Fruit fly (Drosophila melanogaster) whole organism, adult: ENCODE results near the gene CG11052.

Experiments
- CG11617 ChIP-seq: fragments of 200-800 bp; sonication (Bioruptor generic); optimal IDR thresholded peaks from 2 replicates; lab custom pipeline; 2017; ENCODE audit warnings: mild to moderate bottlenecking, missing biosample characterization, missing genetic modification reagents, missing genetic modification characterization
- CG12768 ChIP-seq: fragments of 200-800 bp; sonication (Bioruptor generic); optimal IDR thresholded peaks from 2 replicates; lab custom pipeline; 2017; ENCODE audit warnings: missing biosample characterization, missing genetic modification characterization, mild to moderate bottlenecking, moderate library complexity, missing genetic modification reagents
- CG14711 ChIP-seq: fragments of 200-800 bp; sonication (Bioruptor generic); optimal IDR thresholded peaks from 2 replicates; lab custom pipeline; 2018; ENCODE audit warnings: missing biosample characterization, mild to moderate bottlenecking, missing genetic modification characterization, moderate library complexity
- CG1620 ChIP-seq: fragments of 200-800 bp; sonication (Bioruptor generic); optimal IDR thresholded peaks from 2 replicates; lab custom pipeline; 2016; ENCODE audit warnings: missing biosample characterization, missing genetic modification characterization
- CG33017 ChIP-seq: fragments of 200-800 bp; sonication (Bioruptor generic); optimal IDR thresholded peaks from 2 replicates; lab custom pipeline; 2018; ENCODE audit warnings: missing biosample characterization, mild to moderate bottlenecking, missing genetic modification characterization, moderate library complexity
- CG5204 ChIP-seq: fragments of 200-800 bp; sonication (Bioruptor generic); optimal IDR thresholded peaks from 2 replicates; lab custom pipeline; 2016; ENCODE audit warnings: missing biosample characterization, missing genetic modification characterization
- CG7045 ChIP-seq: fragments of 200-800 bp; sonication (Bioruptor generic); optimal IDR thresholded peaks from 2 replicates; lab custom pipeline; 2017; ENCODE audit warnings: missing biosample characterization, mild to moderate bottlenecking, missing genetic modification characterization
- CG7101 ChIP-seq: fragments of 200-800 bp; sonication (Bioruptor generic); optimal IDR thresholded peaks from 2 replicates; lab custom pipeline; 2018; ENCODE audit warnings: missing biosample characterization, mild to moderate bottlenecking, missing genetic modification characterization, moderate library complexity
- Clk ChIP-seq: fragments of 200-800 bp; sonication (Bioruptor generic); optimal IDR thresholded peaks from 2 replicates; lab custom pipeline; 2017; ENCODE audit warnings: missing biosample characterization, missing genetic modification characterization
- Crg-1 ChIP-seq: fragments of 200-800 bp; sonication (Bioruptor generic); optimal IDR thresholded peaks from 2 replicates; lab custom pipeline; 2016; ENCODE audit warnings: missing biosample characterization, missing genetic modification characterization
- Hr96 ChIP-seq: fragments of 200-800 bp; sonication (Bioruptor generic); optimal IDR thresholded peaks from 2 replicates; lab custom pipeline; 2016; ENCODE audit warnings: missing biosample characterization, missing genetic modification characterization
- Mnt ChIP-seq: fragments of 200-800 bp; sonication (Bioruptor generic); optimal IDR thresholded peaks from 2 replicates; lab custom pipeline; 2016; ENCODE audit warnings: missing biosample characterization, mild to moderate bottlenecking, missing genetic modification characterization
- bab1 ChIP-seq: fragments of 200-800 bp; sonication (Bioruptor generic); optimal IDR thresholded peaks from 3 replicates; lab custom pipeline; 2019; ENCODE audit warnings: missing biosample characterization, mild to moderate bottlenecking, missing genetic modification characterization, moderate library complexity
- cic ChIP-seq: fragments of 200-800 bp; sonication (Bioruptor generic); optimal IDR thresholded peaks from 2 replicates; lab custom pipeline; 2017; ENCODE audit warnings: missing biosample characterization, mild to moderate bottlenecking, missing genetic modification characterization, moderate library complexity
- cnc ChIP-seq, 2 experiments: fragments of >200 bp; optimal IDR thresholded peaks; 2 replicates each; lab custom pipeline; 2017
- kay ChIP-seq: fragments of 200-800 bp; sonication (Bioruptor generic); peaks from one replicate; lab custom pipeline; 2016; ENCODE audit warnings: missing biosample characterization, missing genetic modification characterization, borderline replicate concordance
- ovo ChIP-seq: fragments of 200-800 bp; sonication (Bioruptor generic); optimal IDR thresholded peaks from 2 replicates; lab custom pipeline; 2016; ENCODE audit warnings: missing biosample characterization, missing genetic modification characterization
- pad ChIP-seq: fragments of 200-800 bp; sonication (Bioruptor generic); optimal IDR thresholded peaks from 3 replicates; lab custom pipeline; 2017; ENCODE audit warnings: missing biosample characterization, missing genetic modification characterization, mild to moderate bottlenecking, moderate library complexity, missing genetic modification reagents
- tj ChIP-seq: fragments of 200-800 bp; sonication (Bioruptor generic); optimal IDR thresholded peaks from 3 replicates; lab custom pipeline; 2017; ENCODE audit warnings: missing biosample characterization, mild to moderate bottlenecking, missing genetic modification characterization, moderate library complexity
- toe ChIP-seq: fragments of 200-800 bp; sonication (Bioruptor generic); optimal IDR thresholded peaks from 2 replicates; lab custom pipeline; 2016; ENCODE audit warnings: missing biosample characterization, missing genetic modification characterization

The CG11052 gene

DNA sequence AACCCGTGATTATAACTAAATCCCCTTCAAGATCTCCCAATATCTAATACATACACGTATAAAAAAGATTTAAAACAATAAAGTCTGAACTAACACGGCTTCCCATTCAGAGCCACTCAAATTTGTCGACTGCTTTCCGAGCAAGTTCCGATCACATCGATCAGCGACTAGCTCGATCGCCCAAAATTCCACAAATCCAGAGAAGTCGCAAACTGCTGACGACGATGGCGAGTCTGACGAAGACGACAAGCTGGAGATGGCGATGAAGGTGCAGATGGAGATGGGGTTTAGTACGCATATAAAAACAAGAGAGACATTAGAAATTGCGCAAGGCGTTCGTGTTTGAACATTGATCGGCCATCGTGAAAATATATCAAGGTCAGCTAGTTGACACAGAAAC lies 10.3 kb downstream of the CG11052 start:
- no peak for TF ChIP-seq Hr96 (GFP tag; lab: Kevin White, UChicago)
- TF ChIP-seq tj, result no peak
- no peak for TF ChIP-seq CG5204 (GFP tag; lab: Kevin White, UChicago)
- TF ChIP-seq Clk (GFP tag; lab: Kevin White, UChicago), result no peak
- no peak for TF ChIP-seq kay (GFP tag; lab: Kevin White, UChicago)
- TF ChIP-seq toe (GFP tag; lab: Kevin White, UChicago), result no peak
- no peak for TF ChIP-seq CG7045
- TF ChIP-seq Mnt (GFP tag; lab: Kevin White, UChicago), result no peak
- TF ChIP-seq Crg-1 (GFP tag; lab: Kevin White, UChicago), result no peak
- TF ChIP-seq CG14711, result no peak
- no peak for TF ChIP-seq CG7101 (tag; lab: Kevin White, UChicago)
- TF ChIP-seq cic (GFP tag; lab: Kevin White, UChicago), result no peak
- no peak for TF ChIP-seq ovo (GFP tag; lab: Kevin White, UChicago)
- TF ChIP-seq CG11617, result no peak
- no peak for TF ChIP-seq pad (GFP tag; lab: Kevin White, UChicago)
- TF ChIP-seq cnc (optimal IDR thresholded peaks at IDR 0.05; lab: Kevin White, UChicago), result no peak
- TF ChIP-seq CG12768 (GFP tag; lab: Kevin White, UChicago), result no peak
- TF ChIP-seq CG33017 (tag; lab: Kevin White, UChicago), result no peak

DNA sequence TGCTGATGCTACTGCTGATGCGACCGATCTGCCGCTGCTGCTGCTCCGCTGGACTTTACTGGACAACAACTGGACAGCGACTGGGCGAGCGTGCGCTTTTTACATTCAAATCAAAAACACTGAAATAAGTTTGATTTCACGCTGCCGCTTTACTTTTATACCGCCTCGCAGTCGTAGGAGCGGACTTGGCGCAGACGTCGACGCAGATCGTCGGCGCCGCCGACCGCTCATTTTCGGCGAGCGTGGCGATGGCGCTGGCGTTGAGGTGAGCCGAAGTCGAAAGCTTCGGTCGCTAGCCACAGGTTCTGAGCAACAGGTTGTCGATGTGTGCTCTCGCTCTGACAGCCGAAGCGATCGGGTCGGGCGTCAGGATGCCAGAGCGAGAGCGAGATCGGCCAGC lies 13.4 kb downstream of the CG11052 start, which contains the start of gene Elovl7:
TSS of gene Elovl7 (minus strand) at position 131 of the 400 bp plus-strand sequence.
- TF ChIP-seq CG1620 (peak; percentile 9), CG7101 (tag; lab: Kevin White, UChicago) (no peak), CG14711 (no peak), bab1 (peak; percentile 38), Crg-1 (GFP tag; lab: Kevin White, UChicago) (no peak), tj (peak; percentile 61), CG5204 (GFP tag; lab: Kevin White, UChicago) (no peak), pad (GFP tag; lab: Kevin White, UChicago) (no peak)

DNA sequence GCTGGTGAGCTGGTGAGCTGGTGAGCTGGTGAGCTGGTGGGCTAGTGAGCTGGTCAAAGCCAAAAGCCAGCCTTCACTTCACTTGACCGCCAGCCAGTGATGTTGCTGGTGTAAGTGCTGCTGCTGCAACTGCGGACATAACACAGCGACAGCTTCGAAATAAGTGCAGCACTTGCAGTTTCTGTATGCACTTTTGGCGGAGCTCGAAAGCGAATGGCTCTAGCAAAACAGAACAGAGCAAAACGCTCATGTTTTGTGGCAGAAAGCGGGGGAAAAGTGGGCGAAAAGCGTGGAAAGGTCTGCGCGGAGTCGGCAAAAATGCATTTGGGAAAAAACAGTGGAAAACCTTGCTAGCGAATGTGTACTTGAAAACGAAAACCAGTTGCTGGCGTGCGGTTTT lies 14.5 kb downstream of the CG11052 start:
- peak; percentile 97 for TF ChIP-seq tj
- TF ChIP-seq CG1620, result no peak

DNA sequence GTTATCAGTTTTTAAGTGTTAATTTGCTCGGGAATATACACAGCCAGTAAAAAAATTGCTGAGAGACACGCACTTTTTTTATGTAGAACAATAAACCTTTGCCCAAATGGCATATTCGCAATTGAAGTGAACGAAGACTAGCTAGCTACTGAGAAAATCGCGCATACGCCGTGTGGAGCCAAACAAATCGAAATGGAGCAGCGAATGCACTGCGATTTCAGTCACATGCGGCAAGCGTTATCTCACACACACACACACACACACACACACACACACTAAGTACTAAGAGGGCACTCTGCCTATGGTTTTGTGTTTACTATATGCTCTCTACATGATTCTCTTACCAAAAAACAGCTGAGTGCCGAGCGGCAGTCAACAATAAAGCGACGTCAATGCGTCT lies 15.6 kb downstream of the CG11052 start:
- TF ChIP-seq Crg-1 (GFP tag; lab: Kevin White, UChicago), result no peak
- no peak for TF ChIP-seq tj
- TF ChIP-seq CG33017 (tag; lab: Kevin White, UChicago), result no peak
- TF ChIP-seq bab1, result no peak
- peak; percentile 13 for TF ChIP-seq CG12768 (GFP tag; lab: Kevin White, UChicago)
- no peak for TF ChIP-seq CG5204 (GFP tag; lab: Kevin White, UChicago)

DNA sequence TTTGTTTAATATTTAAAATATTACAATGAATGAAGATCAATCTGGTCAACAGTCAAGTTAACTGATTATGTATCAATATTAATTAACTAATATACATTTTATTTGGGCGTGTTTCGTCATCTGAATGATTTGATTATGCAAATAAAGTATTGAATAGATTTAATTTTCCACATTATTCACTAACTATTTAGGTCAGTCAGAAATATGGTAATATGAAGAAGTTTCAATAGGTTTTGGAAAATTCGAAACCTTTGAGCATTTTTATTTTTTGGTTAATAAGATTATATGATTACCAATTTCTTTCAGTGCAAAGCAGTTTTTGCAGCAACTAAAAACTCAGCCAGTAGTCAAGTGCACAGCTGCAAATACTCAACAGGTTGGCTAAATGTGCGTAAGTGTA lies 17.0 kb downstream of the CG11052 start:
- no peak for TF ChIP-seq CG12768 (GFP tag; lab: Kevin White, UChicago)
- no peak for TF ChIP-seq toe (GFP tag; lab: Kevin White, UChicago)
- TF ChIP-seq CG33017 (tag; lab: Kevin White, UChicago), result no peak
- no peak for TF ChIP-seq CG7045

DNA sequence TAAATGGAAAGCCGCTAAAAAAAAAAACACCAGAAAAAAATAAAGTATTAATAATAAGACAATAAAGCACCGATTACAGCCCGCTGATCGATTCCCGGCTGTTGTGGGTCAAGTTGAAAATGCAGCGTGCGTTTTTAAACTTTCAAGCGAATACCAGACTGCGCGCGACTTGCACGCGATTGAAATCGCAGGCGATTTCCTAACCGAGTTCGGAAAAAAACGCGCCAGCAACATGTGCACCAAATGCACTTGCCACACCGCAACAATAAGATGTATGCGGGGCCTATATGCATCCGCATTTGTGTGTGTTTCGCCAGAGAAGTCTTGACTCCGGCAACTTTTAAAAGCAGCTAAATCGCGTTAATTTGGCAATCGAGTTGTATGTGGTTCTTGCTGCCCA lies 17.7 kb downstream of the CG11052 start:
- TF ChIP-seq CG12768 (GFP tag; lab: Kevin White, UChicago), result no peak
- TF ChIP-seq ovo (GFP tag; lab: Kevin White, UChicago), result no peak
- no peak for TF ChIP-seq toe (GFP tag; lab: Kevin White, UChicago)
- no peak for TF ChIP-seq kay (GFP tag; lab: Kevin White, UChicago)
- no peak for TF ChIP-seq cic (GFP tag; lab: Kevin White, UChicago)
- TF ChIP-seq CG11617, result no peak
- TF ChIP-seq CG14711, result no peak
- TF ChIP-seq CG7045, result no peak
- TF ChIP-seq CG7101 (tag; lab: Kevin White, UChicago), result no peak
- no peak for TF ChIP-seq Hr96 (GFP tag; lab: Kevin White, UChicago)
- no peak for TF ChIP-seq Crg-1 (GFP tag; lab: Kevin White, UChicago)
- TF ChIP-seq CG33017 (tag; lab: Kevin White, UChicago), result no peak
- TF ChIP-seq bab1, result no peak
- TF ChIP-seq cnc (optimal IDR thresholded peaks at IDR 0.05; lab: Kevin White, UChicago), result no peak
- TF ChIP-seq Clk (GFP tag; lab: Kevin White, UChicago), result no peak
- no peak for TF ChIP-seq CG1620
- TF ChIP-seq CG5204 (GFP tag; lab: Kevin White, UChicago), result no peak
- no peak for TF ChIP-seq pad (GFP tag; lab: Kevin White, UChicago)

DNA sequence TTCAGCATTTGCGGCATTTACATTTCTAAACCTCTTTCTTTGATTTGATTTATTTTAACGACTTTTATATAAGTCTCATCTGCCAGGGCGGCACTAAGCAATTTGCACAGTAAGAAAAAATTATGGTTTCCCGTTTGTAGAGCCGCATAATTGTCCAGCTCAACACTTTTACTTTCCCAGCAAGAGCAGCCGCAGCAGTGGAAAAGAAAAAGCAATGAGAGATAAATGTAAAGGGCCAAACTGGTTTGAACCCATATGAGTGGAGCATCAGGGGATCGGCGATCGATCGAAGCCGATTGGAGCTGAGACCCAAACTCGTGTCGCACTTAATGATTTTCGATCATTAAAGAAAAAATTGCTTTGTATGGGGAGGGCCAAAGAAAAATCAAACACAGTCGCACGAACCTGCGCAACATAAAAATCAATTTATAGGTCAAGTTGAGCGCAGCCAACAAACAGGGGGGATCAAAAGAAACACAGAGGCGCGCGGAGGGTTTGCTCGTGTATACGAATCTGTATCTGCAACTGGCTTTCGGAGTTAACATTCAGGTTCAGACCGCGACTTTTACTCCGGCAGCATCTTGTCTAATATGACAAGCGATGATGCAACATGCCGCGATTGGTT lies 18.2 kb downstream of the CG11052 start:
- TF ChIP-seq CG12768 (GFP tag; lab: Kevin White, UChicago) (no peak), CG7101 (tag; lab: Kevin White, UChicago) (no peak), ovo (GFP tag; lab: Kevin White, UChicago) (no peak), Mnt (GFP tag; lab: Kevin White, UChicago) (no peak), pad (GFP tag; lab: Kevin White, UChicago) (no peak), bab1 (no peak), cnc (optimal IDR thresholded peaks at IDR 0.05; lab: Kevin White, UChicago) (no peak), kay (GFP tag; lab: Kevin White, UChicago) (no peak)
